Fruit fly (Drosophila melanogaster): ENCODE measurements around the gene brwl.

brwl gene

DNA sequence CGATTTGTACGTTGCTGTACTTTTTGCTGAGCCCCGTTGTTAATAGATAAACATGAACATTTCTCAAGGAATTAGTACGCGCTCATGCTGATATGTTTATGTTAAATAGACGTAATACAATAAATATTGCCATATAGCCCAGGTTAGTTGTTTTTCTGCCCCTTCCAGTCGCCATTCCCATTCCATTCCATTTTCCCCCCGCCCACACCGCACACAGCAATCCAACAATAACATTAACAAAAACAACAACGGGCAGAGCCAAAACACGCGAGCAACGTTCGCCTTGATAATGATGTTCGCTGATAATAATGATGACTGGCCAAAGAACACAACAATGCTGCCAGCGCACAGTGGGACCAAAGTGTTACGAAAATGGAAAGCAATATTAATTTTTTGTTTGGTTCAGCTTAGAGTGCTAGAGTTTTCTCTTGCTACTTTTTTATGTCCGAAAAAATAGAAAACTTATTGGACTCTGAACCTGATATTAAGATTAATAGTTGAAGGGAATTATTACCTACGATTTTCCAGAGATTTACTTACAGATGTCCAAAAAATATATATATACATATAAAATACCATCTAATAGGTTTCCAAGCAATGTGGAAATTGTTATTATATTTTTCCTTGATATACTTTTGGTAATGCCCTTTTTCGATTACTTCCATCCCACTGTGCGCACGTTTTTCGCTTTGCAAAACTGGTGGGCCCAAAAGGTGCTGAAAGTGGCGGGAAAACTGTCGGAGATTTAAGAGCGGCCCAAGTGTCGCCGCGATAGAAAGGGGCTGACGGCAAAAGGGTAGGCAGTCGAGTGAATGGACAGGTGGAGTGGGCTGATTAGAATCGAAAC lies 1.1 kb downstream of the brwl start (continued):
- TF ChIP-seq ro (GFP tag; IDR thresholded peaks at IDR 0.05) (peak; percentile 72; the same call in 1 of the 2 replicates), Mrtf (GFP tag; IDR thresholded peaks at IDR 0.05) (peak; percentile 89), chn (GFP tag; optimal IDR thresholded peaks at IDR 0.05) (peak; percentile 80), CG32767 (GFP tag; IDR thresholded peaks at IDR 0.05) (peak; percentile 85), CG1602 (GFP tag; optimal IDR thresholded peaks at IDR 0.05) (peak; percentile 91), aop (GFP tag; IDR thresholded peaks at IDR 0.05) (no peak), danr (GFP tag; IDR thresholded peaks at IDR 0.05) (peak; percentile 84), CG3163 (GFP tag; optimal IDR thresholded peaks at IDR 0.05) (peak; percentile 53), stc (GFP tag; IDR thresholded peaks at IDR 0.05) (peak; percentile 90), chinmo (GFP tag; IDR thresholded peaks at IDR 0.05; ENCODE audit: partially characterized antibody) (no peak), CG6854 (GFP tag; optimal IDR thresholded peaks at IDR 0.05) (peak; percentile 96), CHES-1-like (GFP tag; optimal IDR thresholded peaks at IDR 0.05) (peak; percentile 86), CG15011 (GFP tag; optimal IDR thresholded peaks at IDR 0.05) (peak; percentile 95), CG14965 (GFP tag; optimal IDR thresholded peaks at IDR 0.05; ENCODE audit: borderline replicate concordance) (no peak), gt (GFP tag; IDR thresholded peaks at IDR 0.05) (peak; percentile 38), lab (GFP tag; optimal IDR thresholded peaks at IDR 0.05) (peak; percentile 98), Nf-YC (tag; optimal IDR thresholded peaks at IDR 0.05) (peak; percentile 90), CG17361 (GFP tag; IDR thresholded peaks at IDR 0.05) (peak; percentile 99), Side (GFP tag; optimal IDR thresholded peaks at IDR 0.05) (peak; percentile 79), ash1 (GFP tag; optimal IDR thresholded peaks at IDR 0.05) (no peak), Med (GFP tag) (peak; percentile 96), cwo (GFP tag; optimal IDR thresholded peaks at IDR 0.05) (peak; percentile 98), CG6175 (GFP tag; IDR thresholded peaks at IDR 0.05) (peak; percentile 65; the same call in 2 of the 3 replicates), CG3838 (GFP tag; optimal IDR thresholded peaks at IDR 0.05) (peak; percentile 94), fd3F (GFP tag; optimal IDR thresholded peaks at IDR 0.05) (peak; percentile 95), gsb-n (tag; optimal IDR thresholded peaks at IDR 0.05) (peak; percentile 89), CG16815 (GFP tag; optimal IDR thresholded peaks at IDR 0.05) (peak; percentile 95), CG6689 (GFP tag; IDR thresholded peaks at IDR 0.05) (peak; percentile 95), gfzf (GFP tag; optimal IDR thresholded peaks at IDR 0.05) (no peak), fd96Cb (tag; optimal IDR thresholded peaks at IDR 0.05) (peak; percentile 96), CG10147 (GFP tag; optimal IDR thresholded peaks at IDR 0.05) (peak; percentile 97), CG2678 (tag; optimal IDR thresholded peaks at IDR 0.05) (peak; percentile 99), sc (optimal IDR thresholded peaks at IDR 0.05) (no peak), sc (GFP tag; optimal IDR thresholded peaks at IDR 0.05) (peak; percentile 95), CG12391 (tag; optimal IDR thresholded peaks at IDR 0.05) (peak; percentile 97), Bteb2 (GFP tag; optimal IDR thresholded peaks at IDR 0.05) (peak; percentile 83), Trl (optimal IDR thresholded peaks at IDR 0.05) (no peak), Trl (GFP tag; optimal IDR thresholded peaks at IDR 0.05) (peak; percentile 81), CG10366 (GFP tag; IDR thresholded peaks at IDR 0.05) (peak; percentile 85), Ada2b (GFP tag; IDR thresholded peaks at IDR 0.05) (peak; percentile 87), ara (GFP tag; IDR thresholded peaks at IDR 0.05) (peak; percentile 81), MTF-1 (GFP tag; optimal IDR thresholded peaks at IDR 0.05; ENCODE audit: borderline replicate concordance) (peak; percentile 85), CG1647 (GFP tag; optimal IDR thresholded peaks at IDR 0.05) (peak; percentile 89), cas (GFP tag; IDR thresholded peaks at IDR 0.05) (peak; percentile 88), fru (optimal IDR thresholded peaks at IDR 0.05) (no peak), Atf-2 (GFP tag; optimal IDR thresholded peaks at IDR 0.05) (peak; percentile 68), Fer2 (tag; optimal IDR thresholded peaks at IDR 0.05) (peak; percentile 90), bab2 (GFP tag; optimal IDR thresholded peaks at IDR 0.05) (peak; percentile 69), Aef1 (GFP tag; IDR thresholded peaks at IDR 0.05) (peak; percentile 82), tio (GFP tag; optimal IDR thresholded peaks at IDR 0.05) (peak; percentile 97)
